Worm (Caenorhabditis elegans) whole organism, mixed stage, embryonic: ENCODE data around the gene F54D8.6.

ENCODE experiments used
- mls-2 ChIP-seq: sonication (generic microtip); optimal IDR thresholded peaks from 2 replicates; lab custom pipeline; 2016; ENCODE audit warnings: mild to moderate bottlenecking, missing genetic modification characterization, moderate library complexity, missing compliant biosample characterization
- unc-62 ChIP-seq: fragments of 150-350 bp; optimal IDR thresholded peaks from 2 replicates; lab custom pipeline; 2014; ENCODE audit warnings: missing biosample characterization, missing genetic modification reagents, missing genetic modification characterization

DNA sequence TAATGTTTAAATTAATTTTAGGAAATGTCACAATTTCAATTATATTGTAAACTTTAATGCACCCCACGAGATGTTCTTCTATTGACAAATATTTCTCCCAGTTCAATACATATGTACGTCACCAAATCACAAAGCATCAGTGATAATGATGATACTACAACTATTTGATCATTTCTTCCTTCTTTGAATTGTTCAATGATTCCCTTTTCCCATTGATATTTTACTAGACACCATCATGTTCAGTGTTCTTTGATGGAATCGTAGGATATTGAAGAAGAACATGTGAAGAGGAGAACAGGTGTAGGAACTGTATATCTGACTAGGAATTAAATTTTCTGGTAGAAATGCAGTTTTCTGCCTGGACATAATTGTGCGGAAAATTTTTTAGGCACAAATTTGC is 13.3 kb upstream of the F54D8.6 start:
- TF ChIP-seq mls-2: no peak
- no peak for TF ChIP-seq unc-62 (GFP tag; lab: Kevin White, UChicago)
